Worm (Caenorhabditis elegans) whole organism, L4/young adult: ENCODE results near the gene him-6.

Experiments
- W03F9.2 ChIP-seq: fragments of 150-350 bp; optimal IDR thresholded peaks from 2 replicates; lab custom pipeline; 2014; ENCODE audit warnings: missing biosample characterization, missing genetic modification characterization
- dao-5 ChIP-seq: sonication (generic microtip); optimal IDR thresholded peaks from 2 replicates; lab custom pipeline; 2016; ENCODE audit warnings: missing genotype, missing genetic modification characterization, moderate library complexity, missing compliant biosample characterization
- him-1 ChIP-seq: sonication (generic microtip); optimal IDR thresholded peaks from 2 replicates; lab custom pipeline; 2016; ENCODE audit warnings: missing genotype, missing genetic modification reagents, missing genetic modification characterization, missing compliant biosample characterization

- TF ChIP-seq W03F9.2 (tag; lab: Kevin White, UChicago) (no peak), him-1 (tag; lab: Kevin White, UChicago) (no peak), dao-5 (no peak)
Observed at ce11 chrIV:12454750-12455149, 35.8 kb upstream of the him-6 start, which contains the start of gene smz-1.
